Worm (Caenorhabditis elegans) whole organism, L4 larva: Measurements from ENCODE around the gene C33F10.8.

Experiments
- D1046.2 ChIP-seq: fragments of 200-800 bp; sonication (Bioruptor generic); IDR thresholded peaks from 2 replicates; pipeline ENCODE4 v1.3.6; 2022; ENCODE audit warnings: missing genetic modification characterization, missing compliant biosample characterization
- F10B5.3 ChIP-seq: sonication (generic microtip); optimal IDR thresholded peaks from 2 replicates; lab custom pipeline; 2016; ENCODE audit warnings: mild to moderate bottlenecking, missing genetic modification characterization, missing compliant biosample characterization
- F37D6.2 ChIP-seq: sonication (generic microtip); optimal IDR thresholded peaks from 2 replicates; lab custom pipeline; 2016; ENCODE audit warnings: mild to moderate bottlenecking, missing genetic modification characterization, missing compliant biosample characterization
- R02D3.7 ChIP-seq: fragments of 150-350 bp; sonication (generic microtip); optimal IDR thresholded peaks from 3 replicates; lab custom pipeline; 2014; ENCODE audit warnings: missing biosample characterization, missing genetic modification characterization
- aly-2 ChIP-seq: sonication (generic microtip); optimal IDR thresholded peaks from 2 replicates; lab custom pipeline; 2018; ENCODE audit warnings: missing biosample characterization, missing genetic modification characterization
- arid-1 ChIP-seq: fragments of 200-800 bp; sonication (Bioruptor generic); conservative IDR thresholded peaks from 2 replicates; pipeline ENCODE4 v1.3.6; 2022; ENCODE audit warnings: missing genetic modification reagents, missing genetic modification characterization, missing compliant biosample characterization
- ceh-20 ChIP-seq: fragments of 200-800 bp; sonication (Bioruptor generic); IDR thresholded peaks from 2 replicates; pipeline ENCODE4 v1.3.6; 2022; ENCODE audit warnings: missing genetic modification reagents, missing genetic modification characterization, missing compliant biosample characterization
- ceh-32 ChIP-seq: sonication (generic microtip); optimal IDR thresholded peaks from 2 replicates; lab custom pipeline; 2016; ENCODE audit warnings: mild to moderate bottlenecking, missing genetic modification characterization, missing compliant biosample characterization; ENCODE audit not compliant: poor library complexity
- cey-2 ChIP-seq: sonication (generic microtip); optimal IDR thresholded peaks from 3 replicates; lab custom pipeline; 2017; ENCODE audit warnings: missing genetic modification characterization, mild to moderate bottlenecking, missing compliant biosample characterization, antibody characterized with exemption, borderline replicate concordance; ENCODE audit not compliant: insufficient read depth
- daf-12 ChIP-seq: fragments of 150-350 bp; optimal IDR thresholded peaks from 2 replicates; lab custom pipeline; 2014; ENCODE audit warnings: missing biosample characterization, missing genetic modification reagents, missing genetic modification characterization
- daf-16 ChIP-seq, 3 experiments: sonication (generic microtip); optimal IDR thresholded peaks; 2 replicates each; lab custom pipeline; 2016 to 2017; ENCODE audit warnings: missing genetic modification characterization in 3 of 3, missing genetic modification reagents in 3 of 3, mild to moderate bottlenecking in 2 of 3, missing compliant biosample characterization in 2 of 3, missing biosample characterization in 1 of 3, moderate library complexity in 1 of 3
- fos-1 ChIP-seq: fragments of 150-350 bp; optimal IDR thresholded peaks from 2 replicates; lab custom pipeline; 2014; ENCODE audit warnings: missing biosample characterization, missing genetic modification characterization
- gei-8 ChIP-seq: fragments of 200-800 bp; sonication (Bioruptor generic); optimal IDR thresholded peaks from 2 replicates; lab custom pipeline; 2018; ENCODE audit warnings: mild to moderate bottlenecking, missing genetic modification characterization, missing compliant biosample characterization
- lin-13 ChIP-seq: fragments of 150-350 bp; optimal IDR thresholded peaks from 2 replicates; lab custom pipeline; 2014; ENCODE audit warnings: missing biosample characterization, missing genetic modification reagents, missing genetic modification characterization
- lin-29 ChIP-seq: fragments of 200-800 bp; sonication (Bioruptor generic); IDR thresholded peaks from 2 replicates; pipeline ENCODE4 v1.3.6; 2022; ENCODE audit warnings: missing genetic modification reagents, missing genetic modification characterization, missing compliant biosample characterization
- lin-38 ChIP-seq: fragments of 200-800 bp; sonication (Bioruptor generic); IDR thresholded peaks from 2 replicates; pipeline ENCODE4 v1.3.6; 2022; ENCODE audit warnings: missing genetic modification reagents, missing genetic modification characterization, missing compliant biosample characterization
- lin-39 ChIP-seq: fragments of 150-350 bp; optimal IDR thresholded peaks from 2 replicates; lab custom pipeline; 2014; ENCODE audit warnings: missing biosample characterization, missing genetic modification reagents, missing genetic modification characterization
- lsy-2 ChIP-seq, 2 experiments: fragments of 150-350 bp in 1 of 2; sonication (generic microtip) in 1 of 2; optimal IDR thresholded peaks; 2 replicates each; lab custom pipeline; 2014 to 2017; ENCODE audit warnings: missing biosample characterization in 2 of 2, missing genetic modification characterization in 2 of 2
- mep-1 ChIP-seq: fragments of 150-350 bp; sonication (generic microtip); optimal IDR thresholded peaks from 3 replicates; lab custom pipeline; 2014; ENCODE audit warnings: missing biosample characterization, missing genetic modification characterization
- mxl-2 ChIP-seq: fragments of 200-800 bp; sonication (Bioruptor generic); conservative IDR thresholded peaks from 2 replicates; pipeline ENCODE4 v1.3.6; 2022; ENCODE audit warnings: missing genetic modification reagents, missing genetic modification characterization, missing compliant biosample characterization
- mxl-3 ChIP-seq: fragments of 200-800 bp; sonication (Bioruptor generic); optimal IDR thresholded peaks from 2 replicates; lab custom pipeline; 2018; ENCODE audit warnings: mild to moderate bottlenecking, missing genetic modification characterization, missing compliant biosample characterization
- nhr-10 ChIP-seq: fragments of 150-350 bp; optimal IDR thresholded peaks from 2 replicates; lab custom pipeline; 2014; ENCODE audit warnings: missing biosample characterization, missing genetic modification characterization
- nhr-11 ChIP-seq: fragments of 150-350 bp; optimal IDR thresholded peaks from 2 replicates; lab custom pipeline; 2014; ENCODE audit warnings: missing biosample characterization, missing genetic modification characterization
- nhr-111 ChIP-seq: fragments of 200-800 bp; sonication (Bioruptor generic); optimal IDR thresholded peaks from 2 replicates; lab custom pipeline; 2018; ENCODE audit warnings: mild to moderate bottlenecking, missing genetic modification characterization, missing compliant biosample characterization
- nhr-237 ChIP-seq: sonication (generic microtip); optimal IDR thresholded peaks from 2 replicates; lab custom pipeline; 2017; ENCODE audit warnings: missing biosample characterization, missing genetic modification characterization
- nhr-42 ChIP-seq: fragments of 200-800 bp; sonication (Bioruptor generic); IDR thresholded peaks from 2 replicates; pipeline ENCODE4 v1.3.6; 2022; ENCODE audit warnings: missing genetic modification characterization, missing compliant biosample characterization
- pha-4 ChIP-seq, 2 experiments: fragments of 150-350 bp in 1 of 2; fragments of 200-800 bp in 1 of 2; sonication (Bioruptor generic) in 1 of 2; IDR thresholded peaks in 1 of 2; optimal IDR thresholded peaks in 1 of 2; 2 replicates each; pipeline versions ENCODE4 v1.3.6 to Lab custom; 2014 to 2022; ENCODE audit warnings: missing genetic modification characterization in 2 of 2, missing genetic modification reagents in 2 of 2, missing biosample characterization in 1 of 2, missing compliant biosample characterization in 1 of 2
- php-3 ChIP-seq: fragments of 200-800 bp; sonication (Bioruptor generic); IDR thresholded peaks from 2 replicates; pipeline ENCODE4 v1.3.6; 2022; ENCODE audit warnings: missing genetic modification reagents, missing genetic modification characterization, missing compliant biosample characterization
- rbr-2 ChIP-seq: sonication (generic microtip); optimal IDR thresholded peaks from 2 replicates; lab custom pipeline; 2016; ENCODE audit warnings: missing genotype, missing genetic modification characterization, missing compliant biosample characterization
- unc-39 ChIP-seq: sonication (generic microtip); optimal IDR thresholded peaks from 2 replicates; lab custom pipeline; 2017; ENCODE audit warnings: missing biosample characterization, missing genetic modification characterization
- unc-62 ChIP-seq, 3 experiments: fragments of 150-350 bp in 1 of 3; sonication (generic microtip); optimal IDR thresholded peaks in 2 of 3; peaks in 1 of 3; 1 replicate in 1 of 3; 2 replicates in 2 of 3; lab custom pipeline; 2014 to 2017; ENCODE audit warnings: missing biosample characterization in 3 of 3, missing genetic modification characterization in 3 of 3, missing genetic modification reagents in 3 of 3, missing genotype in 1 of 3
- ztf-11 ChIP-seq: fragments of 150-350 bp; optimal IDR thresholded peaks from 2 replicates; lab custom pipeline; 2014; ENCODE audit warnings: missing biosample characterization, missing genetic modification characterization
- ztf-7 ChIP-seq: fragments of 150-350 bp; optimal IDR thresholded peaks from 2 replicates; lab custom pipeline; 2014; ENCODE audit warnings: missing biosample characterization, missing genetic modification characterization

Gene C33F10.8

ce11 chrII:4811986-4812385 is 13.0 kb downstream of the C33F10.8 start, which contains the start of gene rig-6:
TSS of gene rig-6 (minus strand) at chrII:4812086.
- TF ChIP-seq lin-29 (GFP tag; lab: Robert Waterston, UW) (no peak), F37D6.2 (no peak), mep-1 (no peak), lin-13 (GFP tag; lab: Kevin White, UChicago) (no peak), rbr-2 (tag; lab: Kevin White, UChicago) (no peak), ztf-7 (tag; lab: Kevin White, UChicago) (no peak), nhr-111 (GFP tag; lab: Kevin White, UChicago) (no peak), mxl-3 (no peak), F10B5.3 (no peak)

ce11 chrII:4806726-4807125 is 18.3 kb downstream of the C33F10.8 start:
- TF ChIP-seq daf-16 (GFP tag; optimal IDR thresholded peaks at IDR 0.05; lab: Kevin White, UChicago), result peak in 1 of 2 experiments; percentile 18
- TF ChIP-seq daf-16 (tag; optimal IDR thresholded peaks at IDR 0.05; lab: Kevin White, UChicago), result no peak
- no peak for TF ChIP-seq lin-38 (GFP tag; lab: Robert Waterston, UW)

- TF ChIP-seq mxl-3, result no peak
- TF ChIP-seq ceh-20, result peak; percentile 35; the same call in 1 of the 2 replicates
- TF ChIP-seq gei-8 (GFP tag; lab: Kevin White, UChicago), result no peak
- no peak for TF ChIP-seq cey-2
- no peak for TF ChIP-seq arid-1 (GFP tag; lab: Robert Waterston, UW)
- TF ChIP-seq ceh-32 (tag; lab: Kevin White, UChicago), result no peak
- peak in 1 of 2 experiments; percentile 81 for TF ChIP-seq unc-62 (GFP tag; optimal IDR thresholded peaks at IDR 0.05 in 1 of 2; lab: Kevin White, UChicago)
- no peak for TF ChIP-seq unc-62 (tag; optimal IDR thresholded peaks at IDR 0.05; lab: Kevin White, UChicago)
- TF ChIP-seq D1046.2, result no peak
- peak in 1 of 2 experiments; percentile 16 for TF ChIP-seq lsy-2 (tag; optimal IDR thresholded peaks at IDR 0.05; lab: Kevin White, UChicago)
- TF ChIP-seq unc-39 (tag; lab: Kevin White, UChicago), result no peak
Measured at ce11 chrII:4806261-4806660, 18.8 kb downstream of the C33F10.8 start.

ce11 chrII:4805799-4806198 is 19.2 kb downstream of the C33F10.8 start:
- TF ChIP-seq nhr-237 (tag; lab: Kevin White, UChicago) (no peak), lin-39 (no peak), unc-39 (tag; lab: Kevin White, UChicago) (no peak), R02D3.7 (tag; lab: Kevin White, UChicago) (no peak), fos-1 (no peak), php-3 (no peak), pha-4 (GFP tag; IDR thresholded peaks at IDR 0.05; lab: Robert Waterston, UW) (no peak), pha-4 (tag; optimal IDR thresholded peaks at IDR 0.05; lab: Kevin White, UChicago) (no peak), lin-38 (GFP tag; lab: Robert Waterston, UW) (no peak), nhr-11 (tag; lab: Kevin White, UChicago) (peak; percentile 36), nhr-42 (no peak), daf-16 (GFP tag; optimal IDR thresholded peaks at IDR 0.05; lab: Kevin White, UChicago) (peak in 1 of 2 experiments; percentile 58), daf-16 (tag; optimal IDR thresholded peaks at IDR 0.05; lab: Kevin White, UChicago) (no peak), ceh-32 (tag; lab: Kevin White, UChicago) (no peak), ztf-11 (tag; lab: Kevin White, UChicago) (no peak), mxl-2 (GFP tag; lab: Robert Waterston, UW) (no peak), aly-2 (no peak), nhr-10 (no peak), daf-12 (tag; lab: Kevin White, UChicago) (no peak), unc-62 (GFP tag; optimal IDR thresholded peaks at IDR 0.05 in 1 of 2; lab: Kevin White, UChicago) (no peak), unc-62 (tag; optimal IDR thresholded peaks at IDR 0.05; lab: Kevin White, UChicago) (no peak)
